Fruit fly (Drosophila melanogaster) S2 (cell line): ENCODE measurements around the gene CG11964.

Experiments used
- CG8478 ChIP-seq: fragments of >200 bp; optimal IDR thresholded peaks from 2 replicates; lab custom pipeline; 2018
- CTCF ChIP-seq, 2 experiments: fragments of >200 bp; optimal IDR thresholded peaks; 2 replicates each; lab custom pipeline; 2018

DNA sequence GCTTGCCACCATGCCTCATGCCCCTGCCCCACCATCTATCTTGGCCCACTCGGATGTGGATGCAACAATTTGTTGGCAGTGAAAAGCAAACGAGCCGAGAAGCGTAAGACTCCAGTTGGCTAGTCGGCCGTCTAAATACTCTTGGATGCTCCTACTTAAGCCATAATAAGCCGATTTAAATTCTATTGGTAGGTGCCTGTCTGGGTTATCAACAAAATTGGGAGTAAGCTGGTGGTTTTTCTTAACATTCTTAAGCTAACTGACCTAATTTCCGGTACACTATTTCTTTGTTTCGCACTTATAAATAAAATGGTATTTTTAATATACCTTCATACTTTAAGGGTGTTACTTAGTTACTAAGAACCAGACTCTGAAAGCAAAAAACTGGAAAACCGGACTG is 12.9 kb upstream of the CG11964 start:
- no peak for TF ChIP-seq CG8478 (lab: Kevin White, UChicago)
- TF ChIP-seq CTCF (optimal IDR thresholded peaks at IDR 0.05; lab: Kevin White, UChicago), result no peak
